Fruit fly (Drosophila melanogaster): ENCODE data around the gene CG43739.

CG43739 gene

dm6 chr2L:20896681-20897341 lies 21.9 kb downstream of the CG43739 start (continued):
- TF ChIP-seq CG16815 (GFP tag; optimal IDR thresholded peaks at IDR 0.05) (no peak), CG12769 (tag; optimal IDR thresholded peaks at IDR 0.05) (no peak), Kr (GFP tag; optimal IDR thresholded peaks at IDR 0.05) (no peak), unc-4 (GFP tag; IDR thresholded peaks at IDR 0.05; ENCODE audit: partially characterized antibody) (no peak), Asciz (GFP tag; optimal IDR thresholded peaks at IDR 0.05) (peak; percentile 87), tup (GFP tag; optimal IDR thresholded peaks at IDR 0.05) (no peak), CG7556 (GFP tag; optimal IDR thresholded peaks at IDR 0.05) (no peak), CG14860 (GFP tag; IDR thresholded peaks at IDR 0.05; ENCODE audit: partially characterized antibody) (no peak), CG17612 (GFP tag; IDR thresholded peaks at IDR 0.05) (no peak), CG8388 (GFP tag; optimal IDR thresholded peaks at IDR 0.05) (no peak), Aef1 (GFP tag; IDR thresholded peaks at IDR 0.05) (no peak), nmo (GFP tag; optimal IDR thresholded peaks at IDR 0.05) (no peak), CG15696 (tag; optimal IDR thresholded peaks at IDR 0.05) (peak; percentile 39), CG6791 (GFP tag; IDR thresholded peaks at IDR 0.05; ENCODE audit: partially characterized antibody) (no peak), CG17912 (GFP tag; optimal IDR thresholded peaks at IDR 0.05) (peak; percentile 93), mld (GFP tag; IDR thresholded peaks at IDR 0.05; ENCODE audit: partially characterized antibody) (no peak), amos (GFP tag; IDR thresholded peaks at IDR 0.05; ENCODE audit: partially characterized antibody) (no peak), Ssrp (tag; optimal IDR thresholded peaks at IDR 0.05) (no peak), Usf (GFP tag; optimal IDR thresholded peaks at IDR 0.05) (no peak), CG16813 (GFP tag; IDR thresholded peaks at IDR 0.05; ENCODE audit: partially characterized antibody) (no peak), wdn (GFP tag; IDR thresholded peaks at IDR 0.05) (no peak), jing (GFP tag; optimal IDR thresholded peaks at IDR 0.05) (no peak), CTCF (GFP tag; optimal IDR thresholded peaks at IDR 0.05) (peak; percentile 14), ci (GFP tag; IDR thresholded peaks at IDR 0.05) (peak; percentile 84), bowl (GFP tag; IDR thresholded peaks at IDR 0.05) (no peak), sens-2 (GFP tag; IDR thresholded peaks at IDR 0.05) (no peak), CG10979 (tag; optimal IDR thresholded peaks at IDR 0.05) (no peak), ab (GFP tag; optimal IDR thresholded peaks at IDR 0.05) (no peak), vnd (GFP tag; IDR thresholded peaks at IDR 0.05; ENCODE audit: partially characterized antibody) (no peak), CG5180 (GFP tag; optimal IDR thresholded peaks at IDR 0.05) (peak; percentile 72), CG6272 (GFP tag; IDR thresholded peaks at IDR 0.05) (no peak), CG17359 (tag; optimal IDR thresholded peaks at IDR 0.05) (peak; percentile 67), bbx (GFP tag; IDR thresholded peaks at IDR 0.05; ENCODE audit: partially characterized antibody) (no peak), BEAF-32 (GFP tag; optimal IDR thresholded peaks at IDR 0.05) (no peak), Vsx1 (GFP tag; optimal IDR thresholded peaks at IDR 0.05) (peak; percentile 76), B-H1 (GFP tag; IDR thresholded peaks at IDR 0.05) (no peak; the same call in 2 of the 3 replicates), Hr51 (GFP tag; optimal IDR thresholded peaks at IDR 0.05) (no peak), cad (GFP tag; optimal IDR thresholded peaks at IDR 0.05) (no peak), CG17829 (tag; optimal IDR thresholded peaks at IDR 0.05) (peak; percentile 4), CG18262 (tag; optimal IDR thresholded peaks at IDR 0.05) (peak; percentile 35), CG32532 (GFP tag; IDR thresholded peaks at IDR 0.05) (no peak), Sin3A (optimal IDR thresholded peaks at IDR 0.05) (no peak), salm (tag; optimal IDR thresholded peaks at IDR 0.05) (peak; percentile 13), CG43689 (GFP tag; IDR thresholded peaks at IDR 0.05) (no peak), CG6683 (GFP tag; optimal IDR thresholded peaks at IDR 0.05) (no peak), Myb (GFP tag; optimal IDR thresholded peaks at IDR 0.05) (no peak), Jarid2 (GFP tag; optimal IDR thresholded peaks at IDR 0.05) (no peak), CG9797 (GFP tag; optimal IDR thresholded peaks at IDR 0.05) (no peak), CG14667 (GFP tag; IDR thresholded peaks at IDR 0.05) (no peak), wor (GFP tag; IDR thresholded peaks at IDR 0.05) (no peak)
